Worm (Caenorhabditis elegans): ENCODE results near the gene chat-1.

chat-1 gene

ce11 chrIV:4449843-4450242, 2.7 kb downstream of the chat-1 start (continued):
- peak; percentile 58; the same call in 1 of the 2 replicates for TF ChIP-seq lin-26 (GFP tag; IDR thresholded peaks at IDR 0.05)
- no peak for TF ChIP-seq snpc-1.1 (tag; optimal IDR thresholded peaks at IDR 0.05; ENCODE audit: insufficient read depth)
- TF ChIP-seq rpc-1 (optimal IDR thresholded peaks at IDR 0.05) = no peak
- no peak for TF ChIP-seq rpc-1 (tag; optimal IDR thresholded peaks at IDR 0.05)
- TF ChIP-seq bed-1 (GFP tag; IDR thresholded peaks at IDR 0.05) = no peak
- no peak for TF ChIP-seq unc-130 (GFP tag; optimal IDR thresholded peaks at IDR 0.05)
- no peak for TF ChIP-seq ztf-26 (tag; optimal IDR thresholded peaks at IDR 0.05)

ce11 chrIV:4451576-4451975, 4.4 kb downstream of the chat-1 start, which contains the start of gene R08C7.1:
TSS of gene R08C7.1 (plus strand) at chrIV:4451876.
- TF ChIP-seq K12H6.12 (tag; optimal IDR thresholded peaks at IDR 0.05) (no peak), hmg-1.2 (GFP tag; IDR thresholded peaks at IDR 0.05) (peak; percentile 50; the same call in 1 of the 2 replicates)

- TF ChIP-seq egl-44 (GFP tag; IDR thresholded peaks at IDR 0.05) (peak; percentile 71; the same call in 1 of the 2 replicates), zfh-2 (GFP tag; conservative IDR thresholded peaks at IDR 0.05) (peak; percentile 88), athp-1 (tag; optimal IDR thresholded peaks at IDR 0.05) (no peak), B0336.3 (GFP tag; IDR thresholded peaks at IDR 0.05) (peak; percentile 36; the same call in 1 of the 2 replicates), lin-40 (tag; optimal IDR thresholded peaks at IDR 0.05) (peak; percentile 32), hmg-1.2 (GFP tag; IDR thresholded peaks at IDR 0.05) (peak; percentile 45; the same call in 1 of the 2 replicates), Y56A3A.18 (GFP tag; IDR thresholded peaks at IDR 0.05) (0 out of 2 replicates have a peak, but pooled peaks have one; percentile 40), K12H6.12 (tag; optimal IDR thresholded peaks at IDR 0.05) (peak; percentile 5), atf-7 (tag; optimal IDR thresholded peaks at IDR 0.05) (peak; percentile 53), snpc-4 (GFP tag; optimal IDR thresholded peaks at IDR 0.05) (no peak), snpc-4 (tag; optimal IDR thresholded peaks at IDR 0.05) (peak in 1 of 4 experiments; percentile 28), egrh-3 (GFP tag; IDR thresholded peaks at IDR 0.05) (peak; percentile 49), C06A6.2 (GFP tag; conservative IDR thresholded peaks at IDR 0.05) (no peak), mcd-1 (GFP tag; IDR thresholded peaks at IDR 0.05) (peak; percentile 7; the same call in 1 of the 2 replicates), efl-1 (GFP tag; optimal IDR thresholded peaks at IDR 0.05) (no peak)
Observed at ce11 chrIV:4454330-4455173, 7.4 kb downstream of the chat-1 start, which contains the start of gene R08C7.11. TSS of gene R08C7.11 (minus strand) at chrIV:4454937.

DNA sequence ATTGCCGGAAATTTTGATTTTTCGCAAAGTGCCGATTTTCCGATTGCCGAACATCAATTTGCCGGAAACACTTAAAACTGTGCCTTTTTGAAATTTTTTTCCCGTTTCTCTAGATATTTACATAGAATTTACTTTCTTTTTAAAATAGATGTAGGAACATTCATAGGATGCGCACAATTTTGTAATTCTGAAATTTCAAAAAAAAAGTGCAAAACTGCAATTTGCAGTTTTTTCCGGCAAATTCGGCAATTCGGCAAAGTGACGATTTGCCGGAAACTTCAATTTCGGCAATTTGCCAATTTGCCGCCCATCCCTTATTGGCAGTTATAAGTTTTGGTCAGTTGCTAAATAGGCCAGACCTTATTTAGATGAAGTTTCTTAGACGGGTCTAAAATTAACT, 9.5 kb downstream of the chat-1 start:
- TF ChIP-seq let-607 (tag; optimal IDR thresholded peaks at IDR 0.05) = no peak
- TF ChIP-seq F22D6.2 (tag; optimal IDR thresholded peaks at IDR 0.05) = no peak
- no peak for TF ChIP-seq ztf-25 (GFP tag; IDR thresholded peaks at IDR 0.05)
- no peak for TF ChIP-seq zim-3 (tag; optimal IDR thresholded peaks at IDR 0.05)
- TF ChIP-seq F57C9.4 (tag; optimal IDR thresholded peaks at IDR 0.05) = no peak
- no peak for TF ChIP-seq snpc-4 (GFP tag; optimal IDR thresholded peaks at IDR 0.05)
- no peak for TF ChIP-seq snpc-4 (tag; optimal IDR thresholded peaks at IDR 0.05)
- TF ChIP-seq nfyb-1 (GFP tag; IDR thresholded peaks at IDR 0.05) = no peak
- no peak for TF ChIP-seq sea-2 (GFP tag; IDR thresholded peaks at IDR 0.05)
- TF ChIP-seq nhr-80 (tag; optimal IDR thresholded peaks at IDR 0.05) = no peak
- no peak for TF ChIP-seq K12H6.12 (tag; optimal IDR thresholded peaks at IDR 0.05)
- TF ChIP-seq ccch-3 (GFP tag; optimal IDR thresholded peaks at IDR 0.05) = no peak
- no peak for TF ChIP-seq pbrm-1 (GFP tag; IDR thresholded peaks at IDR 0.05)
- no peak for TF ChIP-seq snpc-1.1 (tag; optimal IDR thresholded peaks at IDR 0.05; ENCODE audit: insufficient read depth)
- no peak for TF ChIP-seq ekl-4 (GFP tag; IDR thresholded peaks at IDR 0.05)
- TF ChIP-seq F57A8.1 (GFP tag; optimal IDR thresholded peaks at IDR 0.05) = no peak
- TF ChIP-seq attf-6 (GFP tag; IDR thresholded peaks at IDR 0.05) = no peak
- no peak for TF ChIP-seq mxl-1 (tag; optimal IDR thresholded peaks at IDR 0.05)
- TF ChIP-seq xnd-1 (tag; optimal IDR thresholded peaks at IDR 0.05) = no peak

Measured in whole organism, young adult.